Fruit fly (Drosophila melanogaster) whole organism, embryonic: ENCODE measurements around the gene CG12310.

ENCODE experiments used
- Adf1 ChIP-seq: fragments of 200-800 bp; sonication (Bioruptor generic); IDR thresholded peaks from 2 replicates; pipeline ENCODE4 v1.3.6; 2022; ENCODE audit warnings: missing biosample characterization, missing genetic modification characterization
- CG1024 ChIP-seq: fragments of 200-800 bp; sonication (Bioruptor generic); IDR thresholded peaks from 2 replicates; pipeline ENCODE4 v1.3.6; 2022; ENCODE audit warnings: missing biosample characterization, missing genetic modification characterization
- CG10321 ChIP-seq: fragments of 200-800 bp; sonication (Bioruptor generic); IDR thresholded peaks from 2 replicates; pipeline ENCODE4 v1.3.6; 2022; ENCODE audit warnings: missing biosample characterization, missing genetic modification characterization
- CG10979 ChIP-seq: fragments of 200-800 bp; sonication (Bioruptor generic); optimal IDR thresholded peaks from 2 replicates; lab custom pipeline; 2018; ENCODE audit warnings: missing biosample characterization, mild to moderate bottlenecking, missing genetic modification characterization, moderate library complexity
- CG11456 ChIP-seq: fragments of 200-800 bp; sonication (Bioruptor generic); IDR thresholded peaks from 3 replicates; pipeline ENCODE4 v1.3.6; 2022; ENCODE audit warnings: missing biosample characterization, missing genetic modification characterization
- CG12236 ChIP-seq: fragments of 200-800 bp; sonication (Bioruptor generic); optimal IDR thresholded peaks from 2 replicates; lab custom pipeline; 2016; ENCODE audit warnings: missing biosample characterization, missing genetic modification characterization
- CG12659 ChIP-seq: fragments of 200-800 bp; sonication (Bioruptor generic); optimal IDR thresholded peaks from 3 replicates; lab custom pipeline; 2017; ENCODE audit warnings: mild to moderate bottlenecking, missing biosample characterization, missing genetic modification reagents, missing genetic modification characterization
- CG12942 ChIP-seq: fragments of 200-800 bp; sonication (Bioruptor generic); optimal IDR thresholded peaks from 3 replicates; lab custom pipeline; 2016; ENCODE audit warnings: missing biosample characterization, missing genetic modification characterization
- CG13894 ChIP-seq: fragments of 200-800 bp; sonication (Bioruptor generic); optimal IDR thresholded peaks from 3 replicates; lab custom pipeline; 2018; ENCODE audit warnings: missing biosample characterization, mild to moderate bottlenecking, missing genetic modification characterization, moderate library complexity
- CG15011 ChIP-seq: fragments of 200-800 bp; sonication (Bioruptor generic); optimal IDR thresholded peaks from 3 replicates; lab custom pipeline; 2018; ENCODE audit warnings: missing biosample characterization, mild to moderate bottlenecking, missing genetic modification characterization
- CG1529 ChIP-seq: fragments of 200-800 bp; sonication (Bioruptor generic); optimal IDR thresholded peaks from 3 replicates; lab custom pipeline; 2018; ENCODE audit warnings: missing biosample characterization, missing genetic modification characterization
- CG1603 ChIP-seq: fragments of 200-800 bp; sonication (Bioruptor generic); optimal IDR thresholded peaks from 2 replicates; lab custom pipeline; 2019; ENCODE audit warnings: missing biosample characterization, mild to moderate bottlenecking, missing genetic modification characterization, moderate library complexity
- CG16779 ChIP-seq: fragments of 200-800 bp; sonication (Bioruptor generic); IDR thresholded peaks from 2 replicates; pipeline ENCODE4 v1.3.6; 2022; ENCODE audit warnings: missing biosample characterization, missing genetic modification characterization
- CG2120 ChIP-seq: fragments of 200-800 bp; sonication (Bioruptor generic); optimal IDR thresholded peaks from 3 replicates; lab custom pipeline; 2016; ENCODE audit warnings: missing biosample characterization, missing genetic modification characterization
- CG30020 ChIP-seq: fragments of 200-800 bp; optimal IDR thresholded peaks from 2 replicates; lab custom pipeline; 2019; ENCODE audit warnings: missing biosample characterization, mild to moderate bottlenecking, missing genetic modification characterization, moderate library complexity
- CG3065 ChIP-seq: fragments of 200-800 bp; sonication (Bioruptor generic); optimal IDR thresholded peaks from 2 replicates; lab custom pipeline; 2016; ENCODE audit warnings: missing biosample characterization, missing genetic modification characterization
- CG32532 ChIP-seq: fragments of 200-800 bp; sonication (Bioruptor generic); IDR thresholded peaks from 2 replicates; pipeline ENCODE4 v1.3.6; 2022; ENCODE audit warnings: missing biosample characterization, missing genetic modification characterization
- CG4282 ChIP-seq: fragments of 200-800 bp; sonication (Bioruptor generic); optimal IDR thresholded peaks from 2 replicates; lab custom pipeline; 2016; ENCODE audit warnings: missing biosample characterization, missing genetic modification characterization
- CG4328 ChIP-seq: fragments of 200-800 bp; sonication (Bioruptor generic); optimal IDR thresholded peaks from 3 replicates; lab custom pipeline; 2017; ENCODE audit warnings: missing biosample characterization, missing genetic modification reagents, missing genetic modification characterization
- CG4404 ChIP-seq: fragments of 200-800 bp; sonication (Bioruptor generic); IDR thresholded peaks from 2 replicates; pipeline ENCODE4 v1.3.6; 2022; ENCODE audit warnings: missing biosample characterization, missing genetic modification characterization
- CG4617 ChIP-seq: fragments of 200-800 bp; sonication (Bioruptor generic); optimal IDR thresholded peaks from 3 replicates; lab custom pipeline; 2016; ENCODE audit warnings: missing biosample characterization, missing genetic modification characterization, borderline replicate concordance
- CG6254 ChIP-seq: fragments of 200-800 bp; sonication (Bioruptor generic); optimal IDR thresholded peaks from 3 replicates; lab custom pipeline; 2017; ENCODE audit warnings: mild to moderate bottlenecking, missing biosample characterization, missing genetic modification reagents, missing genetic modification characterization
- CG8089 ChIP-seq: fragments of 200-800 bp; sonication (Bioruptor generic); optimal IDR thresholded peaks from 3 replicates; lab custom pipeline; 2016; ENCODE audit warnings: missing biosample characterization, missing genetic modification characterization
- CG8281 ChIP-seq: fragments of 200-800 bp; sonication (Bioruptor generic); optimal IDR thresholded peaks from 2 replicates; lab custom pipeline; 2018; ENCODE audit warnings: missing biosample characterization, mild to moderate bottlenecking, missing genetic modification characterization, moderate library complexity
- CG9817 ChIP-seq: fragments of 200-800 bp; sonication (Bioruptor generic); optimal IDR thresholded peaks from 2 replicates; lab custom pipeline; 2018; ENCODE audit warnings: missing biosample characterization, mild to moderate bottlenecking, missing genetic modification characterization, moderate library complexity
- Dek ChIP-seq: fragments of 200-800 bp; sonication (Bioruptor generic); optimal IDR thresholded peaks from 3 replicates; lab custom pipeline; 2019; ENCODE audit warnings: missing biosample characterization, mild to moderate bottlenecking, missing genetic modification characterization, moderate library complexity
- Eip74EF ChIP-seq, 2 experiments: fragments of 200-800 bp in 1 of 2; fragments of >200 bp in 1 of 2; sonication (Bioruptor generic) in 1 of 2; optimal IDR thresholded peaks; 2 replicates each; lab custom pipeline; 2017 to 2019; ENCODE audit warnings: missing biosample characterization in 2 of 2, missing genetic modification characterization in 2 of 2, mild to moderate bottlenecking in 1 of 2, moderate library complexity in 1 of 2
- Fer1 ChIP-seq: fragments of 200-800 bp; sonication (Bioruptor generic); optimal IDR thresholded peaks from 2 replicates; lab custom pipeline; 2017; ENCODE audit warnings: missing biosample characterization, mild to moderate bottlenecking, missing genetic modification characterization
- Gug ChIP-seq: fragments of 200-800 bp; sonication (Bioruptor generic); IDR thresholded peaks from 4 replicates; pipeline ENCODE4 v1.3.6; 2022; ENCODE audit warnings: missing biosample characterization, missing genetic modification characterization
- H15 ChIP-seq: fragments of 200-800 bp; sonication (Bioruptor generic); IDR thresholded peaks from 3 replicates; pipeline ENCODE4 v1.3.6; 2022; ENCODE audit warnings: missing biosample characterization, missing genetic modification characterization
- HmgD ChIP-seq: fragments of 200-800 bp; sonication (Bioruptor generic); optimal IDR thresholded peaks from 3 replicates; lab custom pipeline; 2016; ENCODE audit warnings: missing biosample characterization, missing genetic modification characterization
- Hmx ChIP-seq: fragments of 200-800 bp; sonication (Bioruptor generic); optimal IDR thresholded peaks from 2 replicates; lab custom pipeline; 2016; ENCODE audit warnings: missing biosample characterization, missing genetic modification characterization
- NfI ChIP-seq: fragments of 200-800 bp; sonication (Bioruptor generic); optimal IDR thresholded peaks from 3 replicates; lab custom pipeline; 2018; ENCODE audit warnings: missing biosample characterization, mild to moderate bottlenecking, missing genetic modification characterization, moderate library complexity
- Oaz ChIP-seq: fragments of 200-800 bp; sonication (Bioruptor generic); IDR thresholded peaks from 2 replicates; pipeline ENCODE4 v1.3.6; 2022; ENCODE audit warnings: missing biosample characterization, missing genetic modification characterization
- Six4 ChIP-seq: fragments of 200-800 bp; sonication (Bioruptor generic); optimal IDR thresholded peaks from 2 replicates; lab custom pipeline; 2016; ENCODE audit warnings: missing biosample characterization, missing genetic modification characterization
- Spps ChIP-seq: fragments of 200-800 bp; sonication (Bioruptor generic); optimal IDR thresholded peaks from 2 replicates; lab custom pipeline; 2018; ENCODE audit warnings: missing biosample characterization, mild to moderate bottlenecking, missing genetic modification characterization
- Sry-δ ChIP-seq: fragments of 200-800 bp; sonication (Bioruptor generic); optimal IDR thresholded peaks from 2 replicates; lab custom pipeline; 2016; ENCODE audit warnings: missing biosample characterization, missing genetic modification characterization
- bab2 ChIP-seq: fragments of 200-800 bp; sonication (Bioruptor generic); optimal IDR thresholded peaks from 2 replicates; lab custom pipeline; 2016; ENCODE audit warnings: missing biosample characterization, missing genetic modification characterization
- crol ChIP-seq: fragments of 200-800 bp; sonication (Bioruptor generic); IDR thresholded peaks from 2 replicates; pipeline ENCODE4 v1.3.6; 2022; ENCODE audit warnings: missing biosample characterization, missing genetic modification characterization
- danr ChIP-seq: fragments of 200-800 bp; sonication (Bioruptor generic); IDR thresholded peaks from 2 replicates; pipeline ENCODE4 v1.3.6; 2022; ENCODE audit warnings: missing biosample characterization, missing genetic modification characterization
- dati ChIP-seq: fragments of 200-800 bp; sonication (Bioruptor generic); IDR thresholded peaks from 2 replicates; pipeline ENCODE4 v1.3.6; 2022; ENCODE audit warnings: missing biosample characterization, missing genetic modification characterization
- dm ChIP-seq: fragments of 200-800 bp; sonication (Bioruptor generic); optimal IDR thresholded peaks from 3 replicates; lab custom pipeline; 2016; ENCODE audit warnings: missing biosample characterization, missing genetic modification characterization
- fd96Cb ChIP-seq: fragments of 200-800 bp; sonication (Bioruptor generic); optimal IDR thresholded peaks from 2 replicates; lab custom pipeline; 2018; ENCODE audit warnings: missing biosample characterization, mild to moderate bottlenecking, missing genetic modification characterization, moderate library complexity
- klu ChIP-seq: fragments of 200-800 bp; sonication (Bioruptor generic); IDR thresholded peaks from 2 replicates; pipeline ENCODE4 v1.3.6; 2022; ENCODE audit warnings: missing biosample characterization, missing genetic modification characterization
- peb ChIP-seq: fragments of 200-800 bp; sonication (Bioruptor generic); IDR thresholded peaks from 2 replicates; pipeline ENCODE4 v1.3.6; 2022; ENCODE audit warnings: missing biosample characterization, missing genetic modification characterization
- pho ChIP-seq: fragments of 200-800 bp; sonication (Bioruptor generic); optimal IDR thresholded peaks from 2 replicates; lab custom pipeline; 2016; ENCODE audit warnings: missing biosample characterization, missing genetic modification characterization
- pros ChIP-seq: fragments of 200-800 bp; sonication (Bioruptor generic); optimal IDR thresholded peaks from 3 replicates; lab custom pipeline; 2019; ENCODE audit warnings: missing biosample characterization, mild to moderate bottlenecking, missing genetic modification characterization, moderate library complexity
- schlank ChIP-seq: fragments of 200-800 bp; sonication (Bioruptor generic); optimal IDR thresholded peaks from 2 replicates; lab custom pipeline; 2018; ENCODE audit warnings: missing biosample characterization, mild to moderate bottlenecking, missing genetic modification characterization
- tap ChIP-seq: fragments of 200-800 bp; optimal IDR thresholded peaks from 3 replicates; lab custom pipeline; 2019; ENCODE audit warnings: missing biosample characterization, mild to moderate bottlenecking, missing genetic modification characterization, moderate library complexity
- tin ChIP-seq: fragments of 200-800 bp; sonication (Bioruptor generic); optimal IDR thresholded peaks from 3 replicates; lab custom pipeline; 2016; ENCODE audit warnings: missing biosample characterization, missing genetic modification characterization
- tup ChIP-seq: fragments of 200-800 bp; sonication (Bioruptor generic); optimal IDR thresholded peaks from 2 replicates; lab custom pipeline; 2016; ENCODE audit warnings: missing biosample characterization, mild to moderate bottlenecking, missing genetic modification characterization, moderate library complexity

Gene CG12310

DNA sequence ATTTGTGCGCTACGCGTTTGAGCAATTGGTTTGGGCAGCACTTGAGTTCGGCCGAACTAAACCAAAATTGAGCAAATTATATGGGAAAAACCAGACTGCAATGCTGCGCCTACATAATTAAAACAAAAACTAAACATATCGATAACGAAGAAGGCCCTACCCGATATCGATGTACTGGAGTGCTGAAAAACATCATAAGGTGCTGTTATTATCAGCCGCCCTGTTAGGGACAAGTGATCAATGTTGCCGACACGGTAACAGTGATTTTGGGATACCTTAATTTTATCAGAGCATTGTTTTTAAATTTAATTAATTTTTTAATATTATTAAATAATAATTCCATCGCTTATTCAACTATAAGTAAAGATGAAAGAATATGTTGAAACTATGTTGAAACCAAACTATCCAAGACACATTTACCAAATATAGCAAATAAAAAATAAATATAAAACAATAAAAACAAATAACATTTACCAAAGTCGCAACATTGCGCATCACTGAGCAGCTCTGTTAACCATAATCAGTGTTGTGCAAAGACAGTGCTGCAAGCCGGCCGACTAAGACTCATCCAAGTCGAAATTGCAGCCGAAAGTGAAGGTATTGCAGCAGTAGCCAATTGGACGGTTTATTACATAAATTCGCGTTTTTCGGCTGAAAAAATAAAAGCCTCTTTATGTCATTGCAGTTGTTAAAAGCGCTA lies 44.1 kb upstream of the CG12310 start, which contains the start of the genes sstn, Plp and GlyRS (continued):
- no peak for TF ChIP-seq CG32532
- TF ChIP-seq tin = peak; percentile 5
- TF ChIP-seq tup = no peak
- TF ChIP-seq klu (GFP tag; lab: Robert Waterston, UW) = no peak
- no peak for TF ChIP-seq Oaz (GFP tag; lab: Robert Waterston, UW)
- no peak for TF ChIP-seq Six4 (GFP tag; lab: Kevin White, UChicago)
- TF ChIP-seq NfI (GFP tag; lab: Kevin White, UChicago) = peak; percentile 57
- TF ChIP-seq CG4404 = no peak
- no peak for TF ChIP-seq peb (GFP tag; lab: Robert Waterston, UW)
- TF ChIP-seq Fer1 = peak; percentile 32
- TF ChIP-seq CG8281 (tag; lab: Kevin White, UChicago) = no peak
- no peak for TF ChIP-seq CG12236 (GFP tag; lab: Kevin White, UChicago)
- TF ChIP-seq Spps (tag; lab: Kevin White, UChicago) = no peak
- TF ChIP-seq crol = peak; percentile 28; the same call in 1 of the 2 replicates
- TF ChIP-seq pros = peak; percentile 96
- peak; percentile 6 for TF ChIP-seq Sry-δ (GFP tag; lab: Kevin White, UChicago)
- TF ChIP-seq dati (GFP tag; lab: Robert Waterston, UW) = no peak
- no peak for TF ChIP-seq H15 (GFP tag; lab: Robert Waterston, UW)
- TF ChIP-seq CG1529 (GFP tag; lab: Kevin White, UChicago) = peak; percentile 15
- TF ChIP-seq bab2 = no peak
- no peak for TF ChIP-seq CG6254 (GFP tag; lab: Kevin White, UChicago)
- no peak for TF ChIP-seq CG12942 (GFP tag; lab: Kevin White, UChicago)
- no peak for TF ChIP-seq CG1603 (tag; lab: Kevin White, UChicago)
- peak; percentile 81 for TF ChIP-seq CG12659 (GFP tag; lab: Kevin White, UChicago)
- no peak for TF ChIP-seq CG4282 (GFP tag; lab: Kevin White, UChicago)
- peak; percentile 22 for TF ChIP-seq CG2120 (GFP tag; lab: Kevin White, UChicago)
- TF ChIP-seq CG4328 (GFP tag; lab: Kevin White, UChicago) = no peak
- no peak for TF ChIP-seq fd96Cb (tag; lab: Kevin White, UChicago)
- peak; percentile 24 for TF ChIP-seq Dek (tag; lab: Kevin White, UChicago)
- no peak for TF ChIP-seq HmgD (GFP tag; lab: Kevin White, UChicago)
- TF ChIP-seq CG4617 (GFP tag; lab: Kevin White, UChicago) = peak; percentile 35
- TF ChIP-seq CG10979 (tag; lab: Kevin White, UChicago) = peak; percentile 22
- no peak for TF ChIP-seq CG16779
- TF ChIP-seq CG3065 (GFP tag; lab: Kevin White, UChicago) = no peak
- peak; percentile 40 for TF ChIP-seq CG13894 (tag; lab: Kevin White, UChicago)
- no peak for TF ChIP-seq schlank (tag; lab: Kevin White, UChicago)
- no peak for TF ChIP-seq pho (GFP tag; lab: Kevin White, UChicago)
- TF ChIP-seq CG9817 (tag; lab: Kevin White, UChicago) = peak; percentile 42
- TF ChIP-seq CG1024 (GFP tag; lab: Robert Waterston, UW) = no peak
- TF ChIP-seq danr (GFP tag; lab: Robert Waterston, UW) = no peak
- peak; percentile 10 for TF ChIP-seq CG15011 (GFP tag; lab: Kevin White, UChicago)
- no peak for TF ChIP-seq Eip74EF (GFP tag; optimal IDR thresholded peaks at IDR 0.05; lab: Kevin White, UChicago)
- no peak for TF ChIP-seq Hmx (GFP tag; lab: Kevin White, UChicago)
- TF ChIP-seq CG10321 = no peak
- TF ChIP-seq Adf1 (GFP tag; lab: Robert Waterston, UW) = peak; percentile 13; the same call in 1 of the 2 replicates
- no peak for TF ChIP-seq Gug (GFP tag; lab: Robert Waterston, UW)
- no peak for TF ChIP-seq CG8089 (GFP tag; lab: Kevin White, UChicago)
- TF ChIP-seq tap = no peak
- peak; percentile 50 for TF ChIP-seq CG30020 (tag; lab: Kevin White, UChicago)
- no peak for TF ChIP-seq dm (GFP tag; lab: Kevin White, UChicago)
- no peak for TF ChIP-seq CG11456
